Worm (Caenorhabditis elegans) whole organism, L1 larva: ENCODE results near the gene tnt-3.
A peak's percentile ranks its signal among the peaks of the same experiment; 100 is the strongest.

Experiments
- C16A3.4 ChIP-seq: fragments of 150-350 bp; optimal IDR thresholded peaks from 2 replicates; lab custom pipeline; 2014; ENCODE audit warnings: missing biosample characterization, missing genetic modification characterization
- F16B12.6 ChIP-seq: fragments of 150-350 bp; optimal IDR thresholded peaks from 2 replicates; lab custom pipeline; 2014; ENCODE audit warnings: missing biosample characterization, missing genetic modification characterization
- aly-2 ChIP-seq: fragments of 150-350 bp; optimal IDR thresholded peaks from 2 replicates; lab custom pipeline; 2014; ENCODE audit warnings: missing biosample characterization, missing genetic modification characterization
- blmp-1 ChIP-seq: fragments of 150-350 bp; optimal IDR thresholded peaks from 2 replicates; lab custom pipeline; 2014; ENCODE audit warnings: missing biosample characterization, missing genetic modification characterization
- ceh-82 ChIP-seq, 3 experiments: fragments of 150-350 bp in 1 of 3; sonication (generic microtip) in 2 of 3; optimal IDR thresholded peaks; 2 replicates each; lab custom pipeline; 2014 to 2017; ENCODE audit warnings: missing biosample characterization in 3 of 3, missing genetic modification characterization in 3 of 3
- ces-1 ChIP-seq: fragments of 150-350 bp; optimal IDR thresholded peaks from 2 replicates; lab custom pipeline; 2014; ENCODE audit warnings: missing biosample characterization, missing genetic modification reagents, missing genetic modification characterization
- dpl-1 ChIP-seq, 3 experiments: fragments of 150-350 bp in 2 of 3; sonication (generic microtip) in 1 of 3; optimal IDR thresholded peaks; 2 replicates each; lab custom pipeline; 2014 to 2017; ENCODE audit warnings: missing biosample characterization in 3 of 3, missing genetic modification characterization in 3 of 3, missing genetic modification reagents in 3 of 3
- dsc-1 ChIP-seq: sonication (generic microtip); optimal IDR thresholded peaks from 2 replicates; lab custom pipeline; 2016; ENCODE audit warnings: mild to moderate bottlenecking, missing genetic modification characterization, missing compliant biosample characterization
- efl-1 ChIP-seq, 4 experiments: fragments of 150-350 bp; optimal IDR thresholded peaks in 3 of 4; peaks in 1 of 4; 1 replicate in 1 of 4; 2 replicates in 3 of 4; lab custom pipeline; 2014; ENCODE audit warnings: missing biosample characterization in 2 of 4, missing genetic modification characterization in 2 of 4, missing genetic modification reagents in 2 of 4
- egl-13 ChIP-seq: sonication (generic microtip); optimal IDR thresholded peaks from 2 replicates; lab custom pipeline; 2016; ENCODE audit warnings: missing genotype, missing genetic modification reagents, missing genetic modification characterization, missing compliant biosample characterization
- elt-3 ChIP-seq, 6 experiments: fragments of 150-350 bp in 1 of 6; sonication (generic microtip); optimal IDR thresholded peaks; 2 replicates each; lab custom pipeline; 2017 to 2018; ENCODE audit warnings: missing biosample characterization in 6 of 6, missing genetic modification characterization in 6 of 6, inconsistent platforms in 1 of 6
- fkh-10 ChIP-seq: sonication (generic microtip); optimal IDR thresholded peaks from 2 replicates; lab custom pipeline; 2017; ENCODE audit warnings: missing biosample characterization, missing genetic modification reagents, missing genetic modification characterization
- fkh-8 ChIP-seq: sonication (generic microtip); optimal IDR thresholded peaks from 2 replicates; lab custom pipeline; 2016; ENCODE audit warnings: mild to moderate bottlenecking, missing genetic modification characterization, missing compliant biosample characterization
- fos-1 ChIP-seq: fragments of 150-350 bp; optimal IDR thresholded peaks from 2 replicates; lab custom pipeline; 2014; ENCODE audit warnings: missing biosample characterization, missing genetic modification characterization
- irx-1 ChIP-seq: sonication (generic microtip); optimal IDR thresholded peaks from 2 replicates; lab custom pipeline; 2016; ENCODE audit warnings: missing genetic modification characterization, missing compliant biosample characterization
- lin-14 ChIP-seq: fragments of 200-800 bp; sonication (Bioruptor generic); optimal IDR thresholded peaks from 2 replicates; lab custom pipeline; 2018; ENCODE audit warnings: mild to moderate bottlenecking, missing genetic modification characterization, moderate library complexity, missing compliant biosample characterization
- lin-35 ChIP-seq, 2 experiments: fragments of 150-350 bp; optimal IDR thresholded peaks; 2 replicates each; lab custom pipeline; 2014; ENCODE audit warnings: missing biosample characterization in 2 of 2, missing genetic modification characterization in 2 of 2, missing genetic modification reagents in 2 of 2
- lir-3 ChIP-seq: sonication (generic microtip); optimal IDR thresholded peaks from 2 replicates; lab custom pipeline; 2016; ENCODE audit warnings: mild to moderate bottlenecking, missing genetic modification characterization, moderate library complexity, missing compliant biosample characterization; ENCODE audit not compliant: poor library complexity
- mdl-1 ChIP-seq, 2 experiments: fragments of 150-350 bp; optimal IDR thresholded peaks; 2 replicates each; lab custom pipeline; 2014 to 2017; ENCODE audit warnings: missing biosample characterization in 2 of 2, missing genetic modification characterization in 2 of 2, inconsistent platforms in 1 of 2
- mef-2 ChIP-seq: fragments of 150-350 bp; optimal IDR thresholded peaks from 2 replicates; lab custom pipeline; 2014; ENCODE audit warnings: missing biosample characterization, missing genetic modification characterization
- nhr-11 ChIP-seq: fragments of 150-350 bp; optimal IDR thresholded peaks from 2 replicates; lab custom pipeline; 2014; ENCODE audit warnings: missing biosample characterization, missing genetic modification characterization
- nhr-20 ChIP-seq: sonication (generic microtip); optimal IDR thresholded peaks from 2 replicates; lab custom pipeline; 2016; ENCODE audit warnings: mild to moderate bottlenecking, missing genetic modification characterization, missing compliant biosample characterization
- nhr-47 ChIP-seq: sonication (generic microtip); optimal IDR thresholded peaks from 2 replicates; lab custom pipeline; 2016; ENCODE audit warnings: mild to moderate bottlenecking, missing genetic modification characterization, moderate library complexity, missing compliant biosample characterization
- nhr-71 ChIP-seq: sonication (generic microtip); optimal IDR thresholded peaks from 2 replicates; lab custom pipeline; 2016; ENCODE audit warnings: mild to moderate bottlenecking, missing genetic modification characterization, moderate library complexity, missing compliant biosample characterization
- nhr-76 ChIP-seq: sonication (generic microtip); optimal IDR thresholded peaks from 2 replicates; lab custom pipeline; 2017; ENCODE audit warnings: missing biosample characterization, missing genetic modification characterization
- nhr-85 ChIP-seq: sonication (generic microtip); peaks from one replicate; lab custom pipeline; 2016; ENCODE audit warnings: missing genetic modification characterization, inconsistent platforms, missing compliant biosample characterization
- pax-3 ChIP-seq: fragments of 200-800 bp; sonication (Bioruptor generic); optimal IDR thresholded peaks from 2 replicates; lab custom pipeline; 2018; ENCODE audit warnings: mild to moderate bottlenecking, missing genetic modification characterization, moderate library complexity, missing compliant biosample characterization
- rnt-1 ChIP-seq: sonication (generic microtip); optimal IDR thresholded peaks from 2 replicates; lab custom pipeline; 2016; ENCODE audit warnings: mild to moderate bottlenecking, missing genetic modification characterization, moderate library complexity, missing compliant biosample characterization
- sox-4 ChIP-seq: sonication (generic microtip); optimal IDR thresholded peaks from 2 replicates; lab custom pipeline; 2016; ENCODE audit warnings: missing genetic modification characterization, missing compliant biosample characterization
- sptf-1 ChIP-seq: fragments of 150-350 bp; optimal IDR thresholded peaks from 2 replicates; lab custom pipeline; 2014; ENCODE audit warnings: missing biosample characterization, missing genetic modification characterization
- swsn-7 ChIP-seq: sonication (generic microtip); optimal IDR thresholded peaks from 2 replicates; lab custom pipeline; 2016; ENCODE audit warnings: missing genetic modification characterization, missing compliant biosample characterization
- tbx-2 ChIP-seq: sonication (generic microtip); optimal IDR thresholded peaks from 2 replicates; lab custom pipeline; 2016; ENCODE audit warnings: missing genetic modification characterization, missing compliant biosample characterization
- unc-130 ChIP-seq: fragments of 150-350 bp; optimal IDR thresholded peaks from 2 replicates; lab custom pipeline; 2017; ENCODE audit warnings: missing biosample characterization, missing genetic modification characterization, inconsistent platforms
- vab-15 ChIP-seq: sonication (generic microtip); optimal IDR thresholded peaks from 2 replicates; lab custom pipeline; 2017; ENCODE audit warnings: missing genotype, mild to moderate bottlenecking, missing genetic modification characterization, missing compliant biosample characterization

Gene tnt-3

ce11 chrX:7945438-7945837, 539 bp upstream of the tnt-3 start:
- TF ChIP-seq irx-1 (tag; lab: Kevin White, UChicago): no peak
- peak; percentile 45 for TF ChIP-seq rnt-1 (tag; lab: Kevin White, UChicago)
- peak; percentile 46 for TF ChIP-seq lin-14

- TF ChIP-seq sptf-1 (tag; lab: Kevin White, UChicago) (no peak), efl-1 (optimal IDR thresholded peaks at IDR 0.05; lab: Kevin White, UChicago) (no peak), efl-1 (GFP tag; optimal IDR thresholded peaks at IDR 0.05 in 1 of 2; lab: Kevin White, UChicago) (no peak)
Observed at ce11 chrX:7942675-7943074, 2.2 kb downstream of the tnt-3 start.

DNA sequence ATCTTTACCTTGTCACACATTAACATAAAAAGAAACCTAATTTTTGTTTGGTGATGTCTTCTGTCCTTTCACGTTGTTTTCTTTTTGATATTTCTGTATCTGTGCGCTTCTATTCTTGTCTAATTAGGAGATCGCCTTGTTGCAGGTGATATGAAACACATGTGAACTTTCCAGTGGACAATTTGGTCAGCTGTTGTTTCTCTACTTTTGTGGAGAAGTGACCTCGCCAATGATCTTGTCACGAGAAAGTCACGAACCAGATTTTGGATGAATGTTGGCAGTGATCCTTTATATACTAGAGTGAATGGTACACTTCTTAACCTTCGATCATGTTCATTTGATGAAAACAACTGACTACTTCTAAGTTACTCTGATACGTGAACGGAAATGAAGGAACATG, 12.4 kb downstream of the tnt-3 start:
- no peak for TF ChIP-seq egl-13 (tag; lab: Kevin White, UChicago)
- TF ChIP-seq unc-130 (tag; lab: Kevin White, UChicago): peak; percentile 69
- TF ChIP-seq ces-1 (GFP tag; lab: Kevin White, UChicago): no peak
- peak; percentile 66 for TF ChIP-seq vab-15 (tag; lab: Kevin White, UChicago)
- peak in 1 of 6 experiments; percentile 77 for TF ChIP-seq elt-3 (tag; optimal IDR thresholded peaks at IDR 0.05; lab: Kevin White, UChicago)
- TF ChIP-seq nhr-11 (tag; lab: Kevin White, UChicago): no peak
- TF ChIP-seq blmp-1: peak; percentile 70
- peak; percentile 35 for TF ChIP-seq nhr-71 (tag; lab: Kevin White, UChicago)
- peak; percentile 74 for TF ChIP-seq nhr-85 (tag; lab: Kevin White, UChicago)
- TF ChIP-seq fkh-8: no peak
- TF ChIP-seq nhr-76 (tag; lab: Kevin White, UChicago): no peak
- peak; percentile 56 for TF ChIP-seq nhr-20
- peak in 1 of 2 experiments; percentile 55 for TF ChIP-seq lin-35 (GFP tag; optimal IDR thresholded peaks at IDR 0.05; lab: Kevin White, UChicago)
- no peak for TF ChIP-seq dpl-1 (GFP tag; optimal IDR thresholded peaks at IDR 0.05; lab: Kevin White, UChicago)
- peak; percentile 26 for TF ChIP-seq C16A3.4 (tag; lab: Kevin White, UChicago)
- TF ChIP-seq mdl-1 (tag; optimal IDR thresholded peaks at IDR 0.05; lab: Kevin White, UChicago): peak in 1 of 2 experiments; percentile 77

DNA sequence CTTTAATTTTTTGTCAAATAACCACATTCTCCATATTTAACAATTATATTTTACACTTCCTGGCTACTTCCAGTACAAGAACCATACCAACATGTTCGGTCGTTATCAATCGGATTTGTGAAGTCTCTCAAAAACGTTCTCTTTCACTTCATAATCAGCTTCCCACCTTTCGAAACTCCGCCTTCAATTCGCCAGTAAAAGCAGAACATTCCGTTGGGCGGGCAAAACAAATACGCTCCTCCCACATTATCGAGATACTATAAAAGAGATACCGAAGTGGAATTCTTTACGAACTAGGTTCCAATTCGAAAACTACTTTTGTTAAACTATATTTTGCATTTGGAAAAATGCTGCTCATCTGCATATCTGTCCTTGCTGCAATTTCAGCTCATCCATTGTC, 14.4 kb downstream of the tnt-3 start, which contains the start of gene zig-3:
zig-3 (plus strand) TSS at position 301 of the 400 bp plus-strand sequence.
- TF ChIP-seq egl-13 (tag; lab: Kevin White, UChicago) (no peak), fos-1 (tag; lab: Kevin White, UChicago) (no peak)

DNA sequence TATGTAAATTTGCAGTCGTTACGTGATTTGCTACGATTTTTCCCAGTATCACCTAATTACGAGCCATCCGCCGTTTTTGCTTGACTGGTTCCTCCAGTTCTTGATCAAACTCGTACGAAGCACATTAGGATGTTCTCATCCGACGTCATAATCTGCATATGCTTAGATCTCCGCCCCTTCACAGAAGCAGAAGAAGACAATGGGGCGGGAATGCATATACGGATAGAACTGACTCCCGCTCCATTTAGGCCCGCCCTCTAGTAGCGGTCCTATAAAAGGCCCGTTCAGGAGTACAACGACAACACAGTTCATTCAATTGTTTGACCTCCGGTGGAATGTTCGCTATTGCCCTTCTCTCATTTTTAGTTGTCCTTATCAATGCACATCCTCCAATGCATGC, 19.8 kb downstream of the tnt-3 start, which contains the start of gene zig-4:
zig-4 (plus strand) TSS at position 301 of the 400 bp plus-strand sequence.
- no peak for TF ChIP-seq tbx-2 (tag; lab: Kevin White, UChicago)
- TF ChIP-seq nhr-47 (tag; lab: Kevin White, UChicago): peak; percentile 37
- TF ChIP-seq sox-4 (tag; lab: Kevin White, UChicago): peak; percentile 51
- TF ChIP-seq F16B12.6 (tag; lab: Kevin White, UChicago): no peak
- peak; percentile 46 for TF ChIP-seq fkh-8

- TF ChIP-seq lin-14: no peak
- peak; percentile 56 for TF ChIP-seq fkh-8
- TF ChIP-seq elt-3 (tag; optimal IDR thresholded peaks at IDR 0.05; lab: Kevin White, UChicago): no peak
- peak; percentile 23 for TF ChIP-seq pax-3 (tag; lab: Kevin White, UChicago)
- peak; percentile 58 for TF ChIP-seq dsc-1 (tag; lab: Kevin White, UChicago)
- TF ChIP-seq nhr-71 (tag; lab: Kevin White, UChicago): peak; percentile 16
Observed at ce11 chrX:7921130-7921529, 23.8 kb downstream of the tnt-3 start.

DNA sequence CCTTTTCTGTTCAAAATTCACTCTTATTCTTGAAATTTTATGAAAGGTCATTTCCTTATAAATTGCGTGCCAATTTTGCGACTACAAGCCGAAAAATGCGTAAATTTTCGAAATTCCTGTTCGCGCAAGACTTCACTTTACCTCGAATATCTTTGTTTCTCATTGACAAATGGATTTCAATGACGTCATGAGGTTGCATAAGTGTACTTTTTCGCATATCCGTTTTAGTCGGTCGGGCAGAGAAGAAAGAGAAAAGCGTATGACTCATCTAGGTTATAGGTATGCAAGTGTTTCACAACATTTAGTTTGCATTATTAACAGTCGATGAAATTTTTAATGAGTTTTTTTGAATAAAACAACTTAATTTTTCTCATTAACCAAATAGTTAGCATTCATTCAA, 28.8 kb downstream of the tnt-3 start:
- TF ChIP-seq mef-2 (tag; lab: Kevin White, UChicago) (no peak), elt-3 (tag; optimal IDR thresholded peaks at IDR 0.05; lab: Kevin White, UChicago) (no peak), fkh-8 (peak; percentile 56), aly-2 (tag; lab: Kevin White, UChicago) (no peak), nhr-76 (tag; lab: Kevin White, UChicago) (no peak), swsn-7 (tag; lab: Kevin White, UChicago) (no peak), fkh-10 (no peak), lir-3 (tag; lab: Kevin White, UChicago) (no peak), ceh-82 (tag; optimal IDR thresholded peaks at IDR 0.05; lab: Kevin White, UChicago) (no peak), blmp-1 (peak; percentile 78)
